Worm (Caenorhabditis elegans): Measurements from ENCODE around the gene tag-131.
A peak's percentile ranks its signal among the peaks of the same experiment; 100 is the strongest.

tag-131 gene

DNA sequence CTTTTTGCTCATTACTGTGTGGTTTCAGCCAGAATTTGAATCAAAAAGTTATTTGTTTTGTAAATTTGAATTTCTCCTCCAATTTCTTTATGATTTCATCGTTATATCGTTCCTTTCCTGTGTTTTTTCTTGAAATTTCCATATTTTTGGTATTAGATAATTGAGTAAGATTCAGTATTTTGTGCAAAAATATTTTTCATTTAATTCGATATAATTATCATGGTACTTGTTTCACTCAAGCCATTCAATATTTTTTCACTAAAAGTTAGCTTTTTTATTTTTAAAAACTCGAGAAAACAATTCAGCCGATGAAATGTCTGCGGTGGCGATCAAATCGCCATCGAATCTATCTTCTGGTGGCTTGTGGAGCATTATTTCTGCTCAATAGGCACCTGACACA is 27.5 kb downstream of the tag-131 start, which contains the start of gene hse-5:
TSS of gene hse-5 (plus strand) at position 301 of the 400 bp plus-strand sequence.
- TF ChIP-seq ceh-62 (tag; optimal IDR thresholded peaks at IDR 0.05), result no peak
- no peak for TF ChIP-seq unc-62 (GFP tag; optimal IDR thresholded peaks at IDR 0.05 in 1 of 2)
- no peak for TF ChIP-seq unc-62 (tag; optimal IDR thresholded peaks at IDR 0.05)
- TF ChIP-seq mxl-3 (GFP tag; optimal IDR thresholded peaks at IDR 0.05), result no peak
- no peak for TF ChIP-seq daf-19 (GFP tag; conservative IDR thresholded peaks at IDR 0.05)
- no peak for TF ChIP-seq fos-1 (tag; optimal IDR thresholded peaks at IDR 0.05)
- TF ChIP-seq lin-1 (GFP tag; IDR thresholded peaks at IDR 0.05), result no peak

DNA sequence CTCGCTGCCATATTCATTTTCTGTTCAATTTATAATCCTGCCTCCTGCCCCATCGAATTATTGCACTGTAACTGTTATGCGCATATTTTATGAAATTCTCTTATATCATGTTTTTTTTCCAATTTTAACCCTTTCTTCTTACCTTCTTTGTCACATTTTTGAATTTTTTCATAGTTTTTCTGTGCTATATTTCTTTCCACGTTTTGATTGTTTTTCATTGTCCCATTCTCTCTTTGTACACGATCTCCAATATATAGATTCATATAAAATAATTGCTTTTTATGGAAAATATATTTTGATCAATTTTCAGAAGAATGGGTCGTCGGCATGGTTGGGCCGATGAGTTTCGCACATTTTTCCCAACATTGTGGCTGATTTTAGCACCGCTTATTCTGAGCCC is 32.3 kb downstream of the tag-131 start, which contains the start of gene B0285.6:
TSS of gene B0285.6 (plus strand) at position 301 of the 400 bp plus-strand sequence.
- no peak for TF ChIP-seq arid-1 (GFP tag; conservative IDR thresholded peaks at IDR 0.05)

DNA sequence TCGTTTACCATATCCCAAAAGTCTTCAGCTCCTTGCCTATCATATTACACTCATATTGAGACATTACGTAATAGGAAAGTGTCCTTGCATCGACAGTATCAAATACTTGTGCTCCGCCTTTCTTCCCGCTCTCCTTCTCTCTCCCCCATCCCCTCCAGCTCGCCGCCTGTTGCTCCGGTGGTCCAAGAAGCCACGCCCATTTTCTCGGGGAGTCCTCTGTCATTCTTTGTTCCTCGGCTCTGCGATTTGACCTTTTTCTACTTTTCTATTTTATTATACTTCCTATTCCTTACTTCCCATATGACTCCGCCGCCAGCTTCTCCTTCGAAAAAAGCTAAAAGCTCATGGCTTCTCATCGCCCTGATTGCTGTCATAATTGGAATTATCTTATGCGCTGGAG is 38.9 kb downstream of the tag-131 start, which contains the start of gene mnp-1:
TSS of gene mnp-1 (plus strand) at position 211 of the 400 bp plus-strand sequence.
- TF ChIP-seq F44E2.7 (GFP tag; IDR thresholded peaks at IDR 0.05) (no peak), ztf-11 (tag; optimal IDR thresholded peaks at IDR 0.05) (no peak), dmd-9 (GFP tag; IDR thresholded peaks at IDR 0.05) (no peak), set-16 (GFP tag; IDR thresholded peaks at IDR 0.05) (peak; percentile 65), tag-97 (GFP tag; IDR thresholded peaks at IDR 0.05) (no peak), fkh-10 (GFP tag; optimal IDR thresholded peaks at IDR 0.05) (no peak)

DNA sequence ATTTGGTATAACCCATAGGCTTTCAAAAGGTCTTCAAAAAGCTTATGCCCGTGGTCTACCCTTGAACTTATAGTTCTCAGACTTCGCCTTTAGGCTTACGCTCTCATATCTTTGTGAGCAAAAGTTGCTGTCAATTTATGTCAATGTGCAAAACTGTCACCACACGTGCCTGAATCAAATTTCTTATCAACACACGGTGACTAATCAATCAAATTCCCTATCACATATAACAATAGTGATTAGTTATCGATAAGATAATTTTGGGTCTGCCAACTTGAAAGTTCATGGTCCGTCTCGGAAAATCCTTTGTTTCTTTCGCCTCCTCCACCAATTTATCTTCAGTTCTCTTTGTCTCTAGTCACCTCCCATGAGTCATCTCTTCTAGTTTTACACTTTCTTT is 39.9 kb downstream of the tag-131 start:
- TF ChIP-seq cey-2 (tag; optimal IDR thresholded peaks at IDR 0.05; ENCODE audit: borderline replicate concordance, insufficient read depth), result no peak
- peak; percentile 72 for TF ChIP-seq pqm-1 (tag; optimal IDR thresholded peaks at IDR 0.05)
- no peak for TF ChIP-seq nhr-25 (tag; optimal IDR thresholded peaks at IDR 0.05; ENCODE audit: borderline replicate concordance, insufficient read depth)
- no peak for TF ChIP-seq Y105C5A.15 (GFP tag; IDR thresholded peaks at IDR 0.05)
- TF ChIP-seq F10B5.3 (tag; optimal IDR thresholded peaks at IDR 0.05), result no peak
- TF ChIP-seq ceh-32 (tag; optimal IDR thresholded peaks at IDR 0.05; ENCODE audit: poor library complexity), result no peak
- no peak for TF ChIP-seq ztf-7 (tag; optimal IDR thresholded peaks at IDR 0.05)
- TF ChIP-seq mxl-3 (GFP tag; optimal IDR thresholded peaks at IDR 0.05), result peak; percentile 14
- TF ChIP-seq duxl-1 (tag; optimal IDR thresholded peaks at IDR 0.05; ENCODE audit: poor library complexity), result no peak
- TF ChIP-seq vab-7 (GFP tag; IDR thresholded peaks at IDR 0.05), result no peak
- TF ChIP-seq ZK337.2 (GFP tag; IDR thresholded peaks at IDR 0.05), result no peak

DNA sequence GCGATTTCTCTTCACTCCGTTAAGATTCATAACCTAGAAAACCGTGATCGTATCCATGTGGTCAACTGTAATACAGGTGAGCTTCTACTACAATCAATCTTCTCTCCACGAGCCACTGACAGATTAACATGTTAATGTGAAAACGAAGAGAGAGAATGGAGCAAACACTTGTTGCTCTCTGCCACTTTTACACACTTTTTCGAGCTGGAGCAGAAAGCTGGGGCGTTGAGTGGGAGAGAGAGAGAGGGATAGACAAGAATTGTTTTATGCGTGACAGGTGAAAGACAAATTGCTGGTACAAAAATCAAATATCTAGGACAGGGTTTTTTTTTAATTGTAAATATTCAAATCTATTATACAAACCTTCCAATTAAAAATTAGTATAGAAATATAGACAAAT is 40.8 kb downstream of the tag-131 start:
- TF ChIP-seq dmd-6 (GFP tag; IDR thresholded peaks at IDR 0.05) (no peak), nhr-102 (tag; optimal IDR thresholded peaks at IDR 0.05) (no peak), spr-1 (tag; optimal IDR thresholded peaks at IDR 0.05) (no peak), aly-2 (tag; optimal IDR thresholded peaks at IDR 0.05) (no peak), mxl-3 (GFP tag; optimal IDR thresholded peaks at IDR 0.05) (no peak), madf-9 (GFP tag; conservative IDR thresholded peaks at IDR 0.05) (no peak)

DNA sequence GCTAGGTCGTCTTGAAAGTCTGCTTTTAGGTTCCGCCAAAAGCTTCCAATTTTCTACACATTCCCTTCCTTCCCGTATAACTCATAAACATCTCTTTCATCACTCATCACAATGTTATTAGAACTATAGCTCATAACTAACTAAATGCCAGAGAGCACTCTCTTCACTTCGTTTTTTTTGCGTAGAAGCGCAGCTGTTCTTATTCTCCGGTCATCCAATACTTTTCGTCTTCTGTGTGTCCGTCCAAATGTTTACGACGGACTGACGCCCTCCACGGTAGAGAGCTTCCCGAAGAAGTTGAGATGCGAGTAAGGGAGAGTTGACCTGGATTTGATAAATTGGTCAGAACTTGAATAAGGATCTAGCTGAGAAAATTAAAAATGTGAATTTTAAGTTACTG is 41.7 kb downstream of the tag-131 start:
- TF ChIP-seq T20F7.1 (GFP tag; optimal IDR thresholded peaks at IDR 0.05) (no peak), aha-1 (tag) (peak; percentile 70), unc-62 (GFP tag; optimal IDR thresholded peaks at IDR 0.05 in 1 of 2) (peak in 1 of 2 experiments; percentile 42), unc-62 (tag; optimal IDR thresholded peaks at IDR 0.05) (no peak)
